Worm (Caenorhabditis elegans) whole organism, L3 larva: ENCODE results near the gene C18H9.6.

Experiments used
- egl-27 ChIP-seq: sonication (generic microtip); optimal IDR thresholded peaks from 4 replicates; lab custom pipeline; 2017; ENCODE audit warnings: missing biosample characterization, missing genetic modification reagents, missing genetic modification characterization
- jun-1 ChIP-seq: fragments of 150-350 bp; optimal IDR thresholded peaks from 2 replicates; lab custom pipeline; 2014; ENCODE audit warnings: missing biosample characterization, missing genetic modification reagents, missing genetic modification characterization
- nhr-12 ChIP-seq: fragments of 150-350 bp; optimal IDR thresholded peaks from 2 replicates; lab custom pipeline; 2014; ENCODE audit warnings: missing biosample characterization, missing genetic modification characterization
- nhr-237 ChIP-seq: fragments of 150-350 bp; optimal IDR thresholded peaks from 2 replicates; lab custom pipeline; 2014; ENCODE audit warnings: missing biosample characterization, missing genetic modification characterization
- nhr-43 ChIP-seq: sonication (generic microtip); optimal IDR thresholded peaks from 2 replicates; lab custom pipeline; 2016; ENCODE audit warnings: mild to moderate bottlenecking, missing genetic modification characterization, missing compliant biosample characterization; ENCODE audit not compliant: poor library complexity, severe bottlenecking
- unc-62 ChIP-seq: fragments of 150-350 bp; sonication (generic microtip); optimal IDR thresholded peaks from 4 replicates; lab custom pipeline; 2014; ENCODE audit warnings: missing biosample characterization, missing genetic modification reagents, missing genetic modification characterization

DNA sequence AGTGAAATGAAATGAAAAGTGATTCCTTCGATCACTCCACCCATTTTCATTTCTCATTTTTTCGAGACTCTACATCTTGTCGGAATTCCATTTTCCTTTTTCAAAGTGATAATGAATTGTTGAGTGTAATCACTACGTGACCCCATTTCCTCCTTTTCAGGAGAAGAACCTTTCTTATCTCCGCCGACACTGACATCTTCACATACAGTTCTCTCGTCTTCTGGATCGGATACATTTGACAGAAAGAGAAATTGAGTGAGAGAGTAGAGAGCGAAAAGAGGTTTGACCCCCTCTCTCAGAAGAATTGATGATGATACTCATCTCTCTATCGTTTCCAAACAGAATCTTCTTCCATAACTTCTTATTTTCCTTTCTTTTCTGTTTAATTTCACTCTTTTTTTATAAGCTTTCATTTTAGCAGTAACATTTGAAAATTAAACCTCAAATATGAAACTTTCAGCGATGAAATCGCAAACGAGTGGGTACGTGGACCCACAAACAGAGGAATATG, 12.5 kb upstream of the C18H9.6 start, which contains the start of gene dpy-2:
- no peak for TF ChIP-seq egl-27 (tag; lab: Kevin White, UChicago)
- no peak for TF ChIP-seq nhr-43 (tag; lab: Kevin White, UChicago)
- TF ChIP-seq nhr-12 (tag; lab: Kevin White, UChicago): no peak
- TF ChIP-seq nhr-237 (tag; lab: Kevin White, UChicago): no peak
- TF ChIP-seq unc-62 (GFP tag; lab: Kevin White, UChicago): no peak
- TF ChIP-seq jun-1: no peak
